Fruit fly (Drosophila melanogaster) whole organism, wandering third instar larva: ENCODE data around the gene CG15767.
A peak's percentile ranks its signal among the peaks of the same experiment; 100 is the strongest.

Experiments used
- Abd-B ChIP-seq: fragments of >200 bp; optimal IDR thresholded peaks from 2 replicates; lab custom pipeline; 2017; ENCODE audit warnings: missing biosample characterization, missing genetic modification characterization
- CG32264 ChIP-seq: fragments of 200-800 bp; sonication (Bioruptor generic); optimal IDR thresholded peaks from 2 replicates; lab custom pipeline; 2016; ENCODE audit warnings: missing biosample characterization, missing genetic modification characterization
- CG9705 ChIP-seq: fragments of 200-800 bp; sonication (Bioruptor generic); optimal IDR thresholded peaks from 2 replicates; lab custom pipeline; 2018; ENCODE audit warnings: missing biosample characterization, mild to moderate bottlenecking, missing genetic modification characterization
- CrebA ChIP-seq: fragments of 200-800 bp; sonication (Bioruptor generic); optimal IDR thresholded peaks from 2 replicates; lab custom pipeline; 2016; ENCODE audit warnings: missing biosample characterization, mild to moderate bottlenecking, missing genetic modification characterization, borderline replicate concordance
- Dfd ChIP-seq: fragments of >200 bp; optimal IDR thresholded peaks from 2 replicates; lab custom pipeline; 2017; ENCODE audit warnings: missing biosample characterization, missing genetic modification characterization
- Dif ChIP-seq: fragments of 200-275, 200-300 bp; sonication (Bioruptor generic); optimal IDR thresholded peaks from 2 replicates; lab custom pipeline; 2018; ENCODE audit warnings: missing biosample characterization, missing genetic modification characterization; ENCODE audit not compliant: partially characterized antibody
- GATAd ChIP-seq: sonication (Bioruptor generic); optimal IDR thresholded peaks from 2 replicates; lab custom pipeline; 2016; ENCODE audit warnings: missing biosample characterization, missing genetic modification characterization
- HLH106 ChIP-seq: fragments of 200-800 bp; optimal IDR thresholded peaks from 3 replicates; lab custom pipeline; 2019; ENCODE audit warnings: missing biosample characterization, mild to moderate bottlenecking, missing genetic modification characterization, moderate library complexity
- Hnf4 ChIP-seq: fragments of 200-800 bp; sonication (Bioruptor generic); optimal IDR thresholded peaks from 2 replicates; lab custom pipeline; 2016; ENCODE audit warnings: missing biosample characterization, mild to moderate bottlenecking, missing genetic modification characterization
- Hr78 ChIP-seq: fragments of >200 bp; optimal IDR thresholded peaks from 2 replicates; lab custom pipeline; 2017; ENCODE audit warnings: missing biosample characterization, missing genetic modification characterization
- Hr83 ChIP-seq: fragments of 200-300 bp; sonication (Bioruptor generic); optimal IDR thresholded peaks from 2 replicates; lab custom pipeline; 2016; ENCODE audit warnings: missing biosample characterization, mild to moderate bottlenecking, missing genetic modification characterization, moderate library complexity; ENCODE audit not compliant: poor library complexity, severe bottlenecking
- Jra ChIP-seq: sonication (Bioruptor generic); optimal IDR thresholded peaks from 2 replicates; lab custom pipeline; 2016; ENCODE audit warnings: missing biosample characterization, missing genetic modification characterization
- Mio ChIP-seq: sonication (Bioruptor generic); optimal IDR thresholded peaks from 2 replicates; lab custom pipeline; 2016; ENCODE audit warnings: missing biosample characterization, missing genetic modification characterization
- Myc ChIP-seq: fragments of >200 bp; optimal IDR thresholded peaks from 2 replicates; lab custom pipeline; 2017
- N ChIP-seq: fragments of >200 bp; optimal IDR thresholded peaks from 2 replicates; lab custom pipeline; 2018; ENCODE audit warnings: missing biosample characterization, missing external identifiers, missing genetic modification characterization
- OdsH ChIP-seq: fragments of 200-800 bp; sonication (Bioruptor generic); optimal IDR thresholded peaks from 2 replicates; lab custom pipeline; 2016; ENCODE audit warnings: missing biosample characterization, mild to moderate bottlenecking, missing genetic modification characterization
- Rel ChIP-seq, 2 experiments: fragments of 200-800 bp; sonication (Bioruptor generic) in 1 of 2; optimal IDR thresholded peaks; 2 replicates in 1 of 2; 3 replicates in 1 of 2; lab custom pipeline; 2016 to 2019; ENCODE audit warnings: mild to moderate bottlenecking in 2 of 2, missing biosample characterization in 2 of 2, missing genetic modification characterization in 2 of 2, moderate library complexity in 1 of 2
- Sp1 ChIP-seq: fragments of 200-800 bp; sonication (Bioruptor generic); optimal IDR thresholded peaks from 3 replicates; lab custom pipeline; 2019; ENCODE audit warnings: missing biosample characterization, mild to moderate bottlenecking, missing genetic modification characterization, moderate library complexity
- Vsx2 ChIP-seq: fragments of 200-300, 225-300 bp; sonication (Bioruptor generic); optimal IDR thresholded peaks from 2 replicates; lab custom pipeline; 2018; ENCODE audit warnings: missing biosample characterization, missing genetic modification characterization; ENCODE audit not compliant: partially characterized antibody
- br ChIP-seq: fragments of 200-800 bp; sonication (Bioruptor generic); optimal IDR thresholded peaks from 2 replicates; lab custom pipeline; 2016; ENCODE audit warnings: missing biosample characterization, missing genetic modification characterization
- brk ChIP-seq: fragments of 200-800 bp; sonication (Bioruptor generic); optimal IDR thresholded peaks from 2 replicates; lab custom pipeline; 2016; ENCODE audit warnings: missing biosample characterization, mild to moderate bottlenecking, missing genetic modification characterization
- dl ChIP-seq, 2 experiments: fragments of 175-275, 200-275 bp in 1 of 2; fragments of 200-275 bp in 1 of 2; sonication (Bioruptor generic); optimal IDR thresholded peaks; lab custom pipeline; 2018; ENCODE audit warnings: mild to moderate bottlenecking in 2 of 2, missing biosample characterization in 2 of 2, missing genetic modification characterization in 2 of 2, moderate library complexity in 2 of 2; ENCODE audit not compliant: partially characterized antibody in 2 of 2, insufficient read depth in 1 of 2
- dmrt93B ChIP-seq: fragments of 200-800 bp; sonication (Bioruptor generic); optimal IDR thresholded peaks from 2 replicates; lab custom pipeline; 2018; ENCODE audit warnings: missing biosample characterization, mild to moderate bottlenecking, missing genetic modification characterization
- dsf ChIP-seq: sonication (Bioruptor generic); optimal IDR thresholded peaks from 2 replicates; lab custom pipeline; 2016; ENCODE audit warnings: missing biosample characterization, missing genetic modification characterization, borderline replicate concordance
- ey ChIP-seq: fragments of 200-800 bp; sonication (Bioruptor generic); optimal IDR thresholded peaks from 2 replicates; lab custom pipeline; 2016; ENCODE audit warnings: missing biosample characterization, missing genetic modification characterization
- foxo ChIP-seq, 2 experiments: fragments of 200-800 bp; sonication (Bioruptor generic); optimal IDR thresholded peaks; 2 replicates in 1 of 2; 3 replicates in 1 of 2; lab custom pipeline; 2016 to 2017; ENCODE audit warnings: missing biosample characterization in 2 of 2, missing genetic modification characterization in 2 of 2
- fru ChIP-seq: fragments of 200-800 bp; sonication (Bioruptor generic); optimal IDR thresholded peaks from 3 replicates; lab custom pipeline; 2016; ENCODE audit warnings: missing biosample characterization, mild to moderate bottlenecking, missing genetic modification characterization
- h ChIP-seq: fragments of 200-800 bp; sonication (Bioruptor generic); optimal IDR thresholded peaks from 3 replicates; lab custom pipeline; 2016; ENCODE audit warnings: missing biosample characterization, mild to moderate bottlenecking, missing genetic modification characterization
- jim ChIP-seq: fragments of 175-275, 200-325 bp; sonication (Bioruptor generic); optimal IDR thresholded peaks from 2 replicates; lab custom pipeline; 2016; ENCODE audit warnings: missing biosample characterization, mild to moderate bottlenecking, missing genetic modification characterization
- lola ChIP-seq: fragments of >200 bp; optimal IDR thresholded peaks from 2 replicates; lab custom pipeline; 2017; ENCODE audit warnings: missing biosample characterization, missing genetic modification characterization
- pan ChIP-seq: fragments of >200 bp; optimal IDR thresholded peaks from 2 replicates; lab custom pipeline; 2017
- psq ChIP-seq: fragments of 200-800 bp; sonication (Bioruptor generic); optimal IDR thresholded peaks from 3 replicates; lab custom pipeline; 2017; ENCODE audit warnings: missing biosample characterization, mild to moderate bottlenecking, missing genetic modification characterization, moderate library complexity
- rgr ChIP-seq: fragments of 200-800 bp; sonication (Bioruptor generic); optimal IDR thresholded peaks from 3 replicates; lab custom pipeline; 2016; ENCODE audit warnings: missing biosample characterization, mild to moderate bottlenecking, missing genetic modification characterization
- sage ChIP-seq: fragments of 200-800 bp; sonication (Bioruptor generic); optimal IDR thresholded peaks from 2 replicates; lab custom pipeline; 2016; ENCODE audit warnings: missing biosample characterization, mild to moderate bottlenecking, missing genetic modification characterization
- sv ChIP-seq: fragments of 200-800 bp; sonication (Bioruptor generic); optimal IDR thresholded peaks from 3 replicates; lab custom pipeline; 2016; ENCODE audit warnings: missing biosample characterization, missing genetic modification characterization
- tai ChIP-seq: sonication (Bioruptor generic); optimal IDR thresholded peaks from 2 replicates; lab custom pipeline; 2016; ENCODE audit warnings: missing biosample characterization, missing genetic modification characterization
- usp ChIP-seq: fragments of >200 bp; optimal IDR thresholded peaks from 2 replicates; lab custom pipeline; 2017; ENCODE audit warnings: missing biosample characterization, missing genetic modification characterization
- woc ChIP-seq: sonication (Bioruptor generic); optimal IDR thresholded peaks from 2 replicates; lab custom pipeline; 2016; ENCODE audit warnings: missing biosample characterization, mild to moderate bottlenecking, missing genetic modification characterization

The CG15767 gene

DNA sequence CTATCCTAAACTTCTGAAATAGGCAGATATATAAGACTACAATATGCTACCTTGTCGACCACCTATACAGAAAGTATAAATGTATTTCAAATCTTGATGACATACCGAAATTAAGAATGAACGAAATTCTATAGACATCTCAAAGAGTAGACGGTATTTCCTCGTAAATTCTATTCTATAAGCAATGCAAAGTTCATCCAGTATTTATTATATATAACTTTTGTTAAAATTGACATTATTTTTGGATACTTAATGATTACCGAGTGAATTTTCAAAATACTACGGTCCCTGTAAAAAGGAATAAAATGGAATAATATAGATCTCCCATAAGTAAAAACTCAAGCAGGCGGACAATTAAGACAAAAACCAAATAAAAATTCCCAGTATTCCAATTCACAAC is at the start of gene CG15767:
TSS of gene CG15767 (plus strand) at position 301 of the 400 bp plus-strand sequence.
- TF ChIP-seq Sp1 (GFP tag; lab: Kevin White, UChicago) (no peak), Myc (lab: Kevin White, UChicago) (no peak), psq (GFP tag; lab: Kevin White, UChicago) (no peak), OdsH (no peak), pan (lab: Kevin White, UChicago) (no peak), Jra (GFP tag; lab: Kevin White, UChicago) (no peak), woc (no peak), Abd-B (no peak), br (GFP tag; lab: Kevin White, UChicago) (no peak), CG9705 (no peak), Mio (GFP tag; lab: Kevin White, UChicago) (no peak), dl (GFP tag; optimal IDR thresholded peaks at IDR 0.05; lab: Kevin White, UChicago; ENCODE audit: insufficient read depth in 1 of 2, partially characterized antibody in 2 of 2) (no peak), lola (no peak)

DNA sequence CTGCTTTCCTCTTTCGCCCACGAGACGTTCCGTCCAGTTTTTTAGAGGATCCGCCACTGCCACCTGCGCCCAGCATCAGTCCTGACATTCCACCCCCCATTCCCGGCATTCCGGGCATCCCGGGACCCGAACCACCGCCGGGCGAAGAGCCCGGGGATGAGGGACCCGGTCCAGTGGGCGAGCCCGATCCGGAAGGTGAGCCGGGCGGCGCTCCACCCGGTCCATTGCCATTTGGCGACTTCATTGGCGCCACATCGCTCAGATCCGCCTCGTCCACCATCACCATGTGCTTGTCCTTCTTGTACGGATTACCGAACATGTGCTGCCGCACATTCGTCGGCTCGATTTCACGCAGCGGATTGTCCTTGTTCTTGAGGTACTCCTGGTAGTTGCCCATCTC is 47.7 kb upstream of the CG15767 start:
- TF ChIP-seq Dfd (GFP tag; lab: Kevin White, UChicago) (peak; percentile 88), fru (no peak), N (GFP tag; lab: Kevin White, UChicago) (no peak), sv (GFP tag; lab: Kevin White, UChicago) (no peak), CG32264 (no peak), psq (GFP tag; lab: Kevin White, UChicago) (no peak)

DNA sequence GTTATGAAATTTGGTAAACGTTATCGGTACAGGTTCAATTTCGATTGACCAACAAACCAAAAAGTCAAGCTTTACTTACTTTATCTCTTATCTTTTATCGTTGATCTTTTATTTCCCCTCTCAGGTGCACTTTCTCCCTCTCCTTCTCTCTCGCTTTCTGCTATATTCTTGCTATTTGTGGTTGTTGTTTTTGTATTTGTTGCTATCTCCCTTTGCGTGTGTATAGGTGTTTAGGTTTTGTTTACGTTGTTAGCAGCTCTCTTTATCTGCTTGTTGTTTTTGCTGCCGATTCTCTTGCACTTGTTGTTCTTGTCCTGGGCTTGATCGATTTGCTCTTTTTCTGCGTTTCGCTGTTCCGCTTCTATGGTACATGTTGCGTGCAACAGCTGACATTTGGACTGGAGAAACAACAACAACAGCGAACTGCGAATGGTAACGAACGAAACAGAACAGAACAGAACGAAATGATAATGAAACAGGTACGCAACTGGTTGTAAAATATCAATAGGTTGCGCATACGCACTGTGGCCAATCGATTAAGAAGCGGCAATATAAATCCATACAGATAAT is 44.9 kb upstream of the CG15767 start:
- TF ChIP-seq CG9705 (no peak), N (GFP tag; lab: Kevin White, UChicago) (no peak), psq (GFP tag; lab: Kevin White, UChicago) (peak; percentile 28)

DNA sequence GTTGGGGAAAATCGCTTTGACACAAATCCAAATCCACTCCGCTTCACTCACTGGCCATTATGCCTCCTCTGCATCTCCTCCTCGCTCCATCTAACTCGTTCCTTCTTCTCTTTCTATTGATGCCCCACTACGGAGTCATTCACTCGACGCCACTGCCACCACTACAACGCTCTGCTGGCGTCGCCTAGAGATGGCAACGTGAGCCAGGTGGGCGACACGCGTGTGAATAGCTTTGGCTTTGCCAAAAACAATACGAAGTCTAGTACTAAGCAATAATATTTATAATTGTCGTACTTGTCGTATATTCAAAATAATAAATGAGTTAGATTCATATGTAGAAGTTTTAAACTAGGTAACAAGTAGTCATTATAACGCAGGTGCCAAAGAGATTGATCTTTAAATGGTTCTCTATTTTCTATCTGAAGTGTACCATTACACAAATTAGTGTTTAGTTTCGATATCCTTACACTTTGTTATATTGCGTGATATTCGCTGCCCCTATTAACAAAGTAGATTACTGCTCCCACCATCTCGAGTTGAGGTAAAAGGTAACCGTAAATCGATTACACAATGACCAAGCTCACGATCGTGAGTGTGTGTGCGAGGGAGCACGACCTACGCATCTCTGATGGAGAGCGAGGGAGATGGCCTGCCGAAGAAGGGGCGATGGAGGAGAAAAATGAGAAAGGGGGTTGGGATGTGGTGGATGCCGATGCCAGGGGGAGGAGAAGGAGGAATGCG is 44.1 kb upstream of the CG15767 start:
- no peak for TF ChIP-seq Hnf4 (GFP tag; lab: Kevin White, UChicago)
- no peak for TF ChIP-seq tai
- peak; percentile 23 for TF ChIP-seq h
- TF ChIP-seq CG9705: no peak
- no peak for TF ChIP-seq N (GFP tag; lab: Kevin White, UChicago)
- TF ChIP-seq Vsx2 (GFP tag; lab: Kevin White, UChicago): no peak
- TF ChIP-seq dmrt93B (GFP tag; lab: Kevin White, UChicago): no peak
- no peak for TF ChIP-seq Mio (GFP tag; lab: Kevin White, UChicago)
- TF ChIP-seq psq (GFP tag; lab: Kevin White, UChicago): no peak
- peak; percentile 13 for TF ChIP-seq rgr (GFP tag; lab: Kevin White, UChicago)
- no peak for TF ChIP-seq usp (GFP tag; lab: Kevin White, UChicago)
- TF ChIP-seq woc: peak; percentile 74
- TF ChIP-seq Dfd (GFP tag; lab: Kevin White, UChicago): no peak
- no peak for TF ChIP-seq Jra (GFP tag; lab: Kevin White, UChicago)
- TF ChIP-seq Abd-B: no peak
- TF ChIP-seq Dif (GFP tag; lab: Kevin White, UChicago): no peak
- peak; percentile 8 for TF ChIP-seq fru
- no peak for TF ChIP-seq CG32264
- peak; percentile 29 for TF ChIP-seq Hr83 (GFP tag; lab: Kevin White, UChicago)
- no peak for TF ChIP-seq jim (GFP tag; lab: Kevin White, UChicago)
- TF ChIP-seq HLH106 (tag; lab: Kevin White, UChicago): no peak
- no peak for TF ChIP-seq OdsH
- no peak for TF ChIP-seq lola
- no peak for TF ChIP-seq CrebA (GFP tag; lab: Kevin White, UChicago)
- no peak for TF ChIP-seq sv (GFP tag; lab: Kevin White, UChicago)
- TF ChIP-seq dsf: no peak
- no peak for TF ChIP-seq pan (lab: Kevin White, UChicago)
- TF ChIP-seq Rel (GFP tag; optimal IDR thresholded peaks at IDR 0.05; lab: Kevin White, UChicago): no peak
- TF ChIP-seq Rel (tag; optimal IDR thresholded peaks at IDR 0.05; lab: Kevin White, UChicago): no peak
- TF ChIP-seq ey (GFP tag; lab: Kevin White, UChicago): peak; percentile 13
- TF ChIP-seq brk (GFP tag; lab: Kevin White, UChicago): no peak
- TF ChIP-seq dl (GFP tag; optimal IDR thresholded peaks at IDR 0.05; lab: Kevin White, UChicago; ENCODE audit: insufficient read depth in 1 of 2, partially characterized antibody in 2 of 2): no peak
- no peak for TF ChIP-seq Sp1 (GFP tag; lab: Kevin White, UChicago)
- no peak for TF ChIP-seq Hr78 (GFP tag; lab: Kevin White, UChicago)
- no peak for TF ChIP-seq Myc (lab: Kevin White, UChicago)
- no peak for TF ChIP-seq GATAd (GFP tag; lab: Kevin White, UChicago)
- TF ChIP-seq foxo (GFP tag; optimal IDR thresholded peaks at IDR 0.05; lab: Kevin White, UChicago): peak in 1 of 2 experiments; percentile 39
- TF ChIP-seq br (GFP tag; lab: Kevin White, UChicago): peak; percentile 44
- TF ChIP-seq sage (GFP tag; lab: Kevin White, UChicago): no peak
